Worm (Caenorhabditis elegans) whole organism, mixed stage, embryonic: ENCODE results near the gene mdmh-35.

Experiments
- ces-1 ChIP-seq: fragments of 150-350 bp; optimal IDR thresholded peaks from 2 replicates; lab custom pipeline; 2014; ENCODE audit warnings: missing biosample characterization, missing genetic modification reagents, missing genetic modification characterization
- elt-1 ChIP-seq: sonication (generic microtip); optimal IDR thresholded peaks from 2 replicates; lab custom pipeline; 2017; ENCODE audit warnings: missing genetic modification characterization, mild to moderate bottlenecking, missing compliant biosample characterization, antibody characterized with exemption, moderate library complexity, borderline replicate concordance; ENCODE audit not compliant: insufficient read depth
- mep-1 ChIP-seq: fragments of 150-350 bp; optimal IDR thresholded peaks from 2 replicates; lab custom pipeline; 2017; ENCODE audit warnings: missing biosample characterization, missing genetic modification reagents, missing genetic modification characterization, inconsistent platforms

ce11 chrII:7819359-7819758, 36.2 kb downstream of the mdmh-35 start:
- TF ChIP-seq mep-1 (tag; lab: Kevin White, UChicago) (no peak), ces-1 (GFP tag; lab: Kevin White, UChicago) (no peak), elt-1 (peak; percentile 79)
